Fruit fly (Drosophila melanogaster): ENCODE data around the gene CG12729.
A peak's percentile ranks its signal among the peaks of the same experiment; 100 is the strongest.

The CG12729 gene

DNA sequence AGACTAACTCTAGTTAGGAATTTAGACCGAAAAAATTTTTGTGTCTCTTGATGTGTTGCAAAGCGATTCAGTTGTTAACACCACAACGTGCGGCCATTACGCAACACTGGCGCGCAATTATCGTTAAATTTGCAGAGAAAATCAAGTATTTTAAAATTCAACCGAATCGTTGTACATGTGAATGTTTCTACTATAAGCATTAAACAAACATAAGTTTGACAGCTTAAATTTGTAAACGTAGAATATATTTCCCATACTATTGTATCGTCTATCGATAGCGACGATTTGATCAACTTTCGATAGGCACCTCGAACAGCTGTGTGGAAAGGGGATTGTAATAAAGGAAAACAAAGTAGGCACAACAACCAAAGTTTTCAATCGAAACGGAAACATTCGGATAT is 34.5 kb downstream of the CG12729 start, which contains the start of the genes Usp30 and CG16721 (continued):
- 0 out of 3 replicates have a peak, but pooled peaks have one; percentile 24 for TF ChIP-seq row (GFP tag; IDR thresholded peaks at IDR 0.05)
- no peak for TF ChIP-seq CG14667 (GFP tag; IDR thresholded peaks at IDR 0.05)
- no peak for TF ChIP-seq fd96Cb (tag; optimal IDR thresholded peaks at IDR 0.05)
- TF ChIP-seq ab (GFP tag; optimal IDR thresholded peaks at IDR 0.05) = no peak
- peak; percentile 14 for TF ChIP-seq CG15601 (tag; optimal IDR thresholded peaks at IDR 0.05)
- TF ChIP-seq CG15479 (GFP tag; optimal IDR thresholded peaks at IDR 0.05) = no peak
- TF ChIP-seq CG12942 (GFP tag; optimal IDR thresholded peaks at IDR 0.05) = peak; percentile 45
- TF ChIP-seq CG17186 (GFP tag; optimal IDR thresholded peaks at IDR 0.05) = peak; percentile 81
- TF ChIP-seq CG4617 (GFP tag; optimal IDR thresholded peaks at IDR 0.05; ENCODE audit: borderline replicate concordance) = peak; percentile 59
- TF ChIP-seq salm (tag; optimal IDR thresholded peaks at IDR 0.05) = no peak
- no peak for TF ChIP-seq disco-r (GFP tag; optimal IDR thresholded peaks at IDR 0.05)
- no peak for TF ChIP-seq Ada2b (GFP tag; IDR thresholded peaks at IDR 0.05)
- TF ChIP-seq CkIIα-i1 (GFP tag; IDR thresholded peaks at IDR 0.05) = no peak
- no peak for TF ChIP-seq p53 (GFP tag; optimal IDR thresholded peaks at IDR 0.05)
- TF ChIP-seq Six4 (GFP tag; optimal IDR thresholded peaks at IDR 0.05) = no peak
- no peak for TF ChIP-seq CG13424 (tag; optimal IDR thresholded peaks at IDR 0.05)
- TF ChIP-seq Oli (tag; optimal IDR thresholded peaks at IDR 0.05) = no peak
- TF ChIP-seq CG10979 (tag; optimal IDR thresholded peaks at IDR 0.05) = no peak
- TF ChIP-seq wdn (GFP tag; IDR thresholded peaks at IDR 0.05) = no peak
- no peak for TF ChIP-seq lola (GFP tag; optimal IDR thresholded peaks at IDR 0.05)
- TF ChIP-seq CG43689 (GFP tag; IDR thresholded peaks at IDR 0.05) = no peak
- peak; percentile 68 for TF ChIP-seq Rfx (GFP tag; IDR thresholded peaks at IDR 0.05)
- no peak for TF ChIP-seq Ravus (GFP tag; IDR thresholded peaks at IDR 0.05)
- peak; percentile 71 for TF ChIP-seq nerfin-2 (GFP tag; IDR thresholded peaks at IDR 0.05; ENCODE audit: partially characterized antibody)
- no peak for TF ChIP-seq Aef1 (GFP tag; IDR thresholded peaks at IDR 0.05)
- TF ChIP-seq CG13775 (GFP tag; optimal IDR thresholded peaks at IDR 0.05) = no peak
- peak; percentile 39 for TF ChIP-seq Max (GFP tag; optimal IDR thresholded peaks at IDR 0.05)
- TF ChIP-seq pzg (GFP tag; optimal IDR thresholded peaks at IDR 0.05) = peak; percentile 80
- no peak for TF ChIP-seq ttk (GFP tag; IDR thresholded peaks at IDR 0.05)
- peak; percentile 24 for TF ChIP-seq CG17359 (tag; optimal IDR thresholded peaks at IDR 0.05)
- TF ChIP-seq CG10654 (GFP tag; optimal IDR thresholded peaks at IDR 0.05) = peak; percentile 17
- TF ChIP-seq en (GFP tag; optimal IDR thresholded peaks at IDR 0.05) = peak; percentile 23
- no peak for TF ChIP-seq gem (tag; optimal IDR thresholded peaks at IDR 0.05)
- no peak for TF ChIP-seq Nf-YA (GFP tag; IDR thresholded peaks at IDR 0.05)
- no peak for TF ChIP-seq E2f1 (GFP tag; IDR thresholded peaks at IDR 0.05)
- peak; percentile 45 for TF ChIP-seq CG13123 (GFP tag; optimal IDR thresholded peaks at IDR 0.05)
- no peak for TF ChIP-seq Jarid2 (GFP tag; optimal IDR thresholded peaks at IDR 0.05)
- peak; percentile 65 for TF ChIP-seq Doc3 (GFP tag; IDR thresholded peaks at IDR 0.05; ENCODE audit: partially characterized antibody)
- TF ChIP-seq Poxn (GFP tag; IDR thresholded peaks at IDR 0.05) = no peak
- no peak for TF ChIP-seq CG16779 (GFP tag; IDR thresholded peaks at IDR 0.05)
- TF ChIP-seq vfl (GFP tag; optimal IDR thresholded peaks at IDR 0.05) = peak; percentile 35
- no peak for TF ChIP-seq lmd (GFP tag; IDR thresholded peaks at IDR 0.05)
- TF ChIP-seq CG6791 (GFP tag; IDR thresholded peaks at IDR 0.05; ENCODE audit: partially characterized antibody) = peak; percentile 71; the same call in 2 of the 3 replicates
- 0 out of 2 replicates have a peak, but pooled peaks have one; percentile 8 for TF ChIP-seq CG14014 (GFP tag; IDR thresholded peaks at IDR 0.05)
- TF ChIP-seq Dbx (GFP tag; IDR thresholded peaks at IDR 0.05) = peak; percentile 51; the same call in 2 of the 3 replicates
- TF ChIP-seq hkb (optimal IDR thresholded peaks at IDR 0.05) = no peak
- 0 out of 2 replicates have a peak, but pooled peaks have one; percentile 15 for TF ChIP-seq hkb (GFP tag; IDR thresholded peaks at IDR 0.05)
- TF ChIP-seq CG33213 (GFP tag; optimal IDR thresholded peaks at IDR 0.05) = peak; percentile 60
- peak; percentile 37 for TF ChIP-seq CG10543 (GFP tag; optimal IDR thresholded peaks at IDR 0.05)
- no peak for TF ChIP-seq Usf (GFP tag; optimal IDR thresholded peaks at IDR 0.05)
- TF ChIP-seq CG1832 (GFP tag; optimal IDR thresholded peaks at IDR 0.05) = no peak
